Worm (Caenorhabditis elegans): ENCODE data around the gene sqst-1.

- TF ChIP-seq snpc-4 (tag; optimal IDR thresholded peaks at IDR 0.05) = peak; percentile 34
- no peak for TF ChIP-seq nhr-11 (tag; optimal IDR thresholded peaks at IDR 0.05)
- no peak for TF ChIP-seq nhr-237 (tag; optimal IDR thresholded peaks at IDR 0.05)
- no peak for TF ChIP-seq zag-1 (tag; optimal IDR thresholded peaks at IDR 0.05)
- TF ChIP-seq nhr-12 (tag; optimal IDR thresholded peaks at IDR 0.05) = no peak
- no peak for TF ChIP-seq unc-39 (tag; optimal IDR thresholded peaks at IDR 0.05)
- no peak for TF ChIP-seq fkh-10 (GFP tag; optimal IDR thresholded peaks at IDR 0.05)
- TF ChIP-seq unc-62 (GFP tag; optimal IDR thresholded peaks at IDR 0.05) = peak; percentile 65
Observed at ce11 chrIV:12032383-12032782, 1.7 kb upstream of the sqst-1 start.
